Fruit fly (Drosophila melanogaster) whole organism: ENCODE data around the gene Tmc.

Experiments
- CG8478 ChIP-seq: fragments of >200 bp; optimal IDR thresholded peaks from 2 replicates; lab custom pipeline; 2018; ENCODE audit warnings: inconsistent platforms
- Dll ChIP-seq: fragments of >200 bp; optimal IDR thresholded peaks from 2 replicates; lab custom pipeline; 2017
- EcR ChIP-seq, 2 experiments: fragments of >200 bp; optimal IDR thresholded peaks; 2 replicates each; lab custom pipeline; 2017; ENCODE audit warnings: missing biosample characterization in 2 of 2, missing genetic modification characterization in 2 of 2, missing genetic modification reagents in 2 of 2
- pan ChIP-seq: fragments of >200 bp; optimal IDR thresholded peaks from 2 replicates; lab custom pipeline; 2017
- psq ChIP-seq: fragments of >200 bp; optimal IDR thresholded peaks from 2 replicates; lab custom pipeline; 2017
- usp ChIP-seq: fragments of >200 bp; optimal IDR thresholded peaks from 2 replicates; lab custom pipeline; 2017; ENCODE audit warnings: missing biosample characterization, missing genetic modification characterization, mixed read lengths

The Tmc gene

DNA sequence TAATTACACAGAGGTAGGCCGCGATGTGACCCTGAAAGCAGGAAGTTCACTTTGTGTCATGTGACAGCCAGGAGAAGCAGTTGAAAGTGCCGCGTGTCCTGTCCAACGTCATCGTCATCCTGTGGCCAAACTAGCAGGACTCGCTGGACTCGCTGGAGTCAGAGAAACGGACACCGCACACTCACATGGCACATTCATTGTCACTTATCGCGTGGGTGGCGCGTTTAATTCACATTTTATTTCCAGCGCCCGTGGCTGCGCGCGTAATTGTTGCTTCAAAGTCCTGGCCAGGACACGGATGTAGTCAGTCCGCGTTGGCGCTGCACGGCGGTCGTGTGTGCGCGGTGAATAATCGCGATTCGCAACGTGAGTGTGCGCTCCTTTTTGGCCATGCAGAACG, at the start of gene Tmc:
Tmc (plus strand) TSS at position 301 of the 400 bp plus-strand sequence.
- no peak for TF ChIP-seq pan (lab: Kevin White, UChicago)
- TF ChIP-seq Dll (lab: Kevin White, UChicago) = no peak
- no peak for TF ChIP-seq psq (lab: Kevin White, UChicago)
- no peak for TF ChIP-seq EcR (GFP tag; optimal IDR thresholded peaks at IDR 0.05; lab: Kevin White, UChicago)
- TF ChIP-seq usp (GFP tag; lab: Kevin White, UChicago) = no peak
- no peak for TF ChIP-seq CG8478 (lab: Kevin White, UChicago)

DNA sequence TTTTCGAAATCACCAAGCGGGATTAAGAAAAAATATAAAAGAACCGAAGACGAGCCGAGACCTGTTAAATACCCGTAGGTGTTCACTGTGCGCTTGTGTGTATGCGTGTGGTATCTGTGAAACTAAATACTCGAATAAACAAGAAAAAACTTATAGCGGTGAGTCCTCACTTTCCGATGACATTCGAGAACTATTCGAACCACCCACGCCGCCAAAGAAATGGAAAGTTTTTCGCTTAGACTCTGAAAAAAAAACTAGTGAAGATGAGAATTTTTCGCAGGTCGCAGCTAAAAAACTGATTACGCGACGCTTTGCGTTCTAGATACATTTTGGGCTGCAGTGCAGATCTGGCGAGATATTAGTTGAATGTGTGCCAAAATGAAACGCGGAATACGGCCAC, 49.7 kb upstream of the Tmc start:
- TF ChIP-seq pan (lab: Kevin White, UChicago) = no peak
- TF ChIP-seq usp (GFP tag; lab: Kevin White, UChicago) = no peak
- no peak for TF ChIP-seq EcR (GFP tag; optimal IDR thresholded peaks at IDR 0.05; lab: Kevin White, UChicago)
- TF ChIP-seq CG8478 (lab: Kevin White, UChicago) = no peak
- TF ChIP-seq psq (lab: Kevin White, UChicago) = no peak
- no peak for TF ChIP-seq Dll (lab: Kevin White, UChicago)

DNA sequence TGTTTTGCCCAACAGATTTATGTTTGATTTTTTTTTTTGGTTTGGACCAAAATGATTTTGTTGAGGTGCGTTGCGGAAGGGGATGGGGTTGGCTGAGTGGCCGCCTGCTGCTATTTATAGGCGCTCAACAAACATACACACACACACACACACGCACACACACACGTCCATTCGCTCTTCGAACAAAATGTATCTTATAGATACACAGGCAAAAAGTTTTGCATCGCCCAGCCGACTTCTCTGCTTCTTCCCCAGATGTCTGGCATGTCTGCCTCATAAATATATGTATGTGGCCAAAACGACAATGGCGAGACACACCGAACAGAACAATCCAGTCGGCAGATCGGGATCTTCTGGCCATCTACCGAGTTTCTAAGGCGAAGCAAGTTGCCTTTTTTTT, 48.8 kb upstream of the Tmc start:
- TF ChIP-seq psq (lab: Kevin White, UChicago) (no peak), pan (lab: Kevin White, UChicago) (no peak), EcR (GFP tag; optimal IDR thresholded peaks at IDR 0.05; lab: Kevin White, UChicago) (no peak), usp (GFP tag; lab: Kevin White, UChicago) (no peak), CG8478 (lab: Kevin White, UChicago) (no peak), Dll (lab: Kevin White, UChicago) (no peak)

DNA sequence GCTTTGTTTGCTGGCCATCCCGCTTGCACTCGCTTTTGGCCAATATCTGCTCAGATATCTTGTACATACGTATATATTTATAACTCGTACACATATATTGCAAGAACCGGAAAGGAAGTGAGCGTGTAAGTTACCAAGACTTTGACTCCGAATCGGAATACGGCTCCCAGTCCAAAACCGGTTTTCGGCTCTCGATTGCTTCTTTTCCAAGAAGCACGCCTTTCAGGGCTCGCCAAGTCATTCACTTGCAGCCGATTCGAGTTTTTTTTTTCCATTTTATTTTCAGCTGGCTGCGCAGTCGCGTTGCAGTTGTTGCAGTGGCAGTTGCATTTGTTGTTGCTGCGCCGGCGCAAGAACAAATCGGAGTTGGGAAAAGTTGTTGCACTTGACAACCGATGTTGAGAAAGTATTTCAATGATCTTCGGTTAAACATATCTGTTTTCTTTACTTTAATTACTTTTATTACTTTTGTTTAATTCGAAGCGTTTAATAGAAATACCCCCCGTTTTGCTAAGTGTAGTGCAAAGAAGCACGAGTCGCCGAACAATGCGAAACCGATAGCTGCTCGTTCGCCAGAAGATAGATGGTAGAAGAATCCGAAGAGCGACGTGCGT, 47.8 kb upstream of the Tmc start:
- TF ChIP-seq EcR (GFP tag; optimal IDR thresholded peaks at IDR 0.05; lab: Kevin White, UChicago) = peak in 1 of 2 experiments; percentile 52
- TF ChIP-seq CG8478 (lab: Kevin White, UChicago) = no peak
- TF ChIP-seq pan (lab: Kevin White, UChicago) = no peak
- no peak for TF ChIP-seq usp (GFP tag; lab: Kevin White, UChicago)
- no peak for TF ChIP-seq Dll (lab: Kevin White, UChicago)
- no peak for TF ChIP-seq psq (lab: Kevin White, UChicago)

DNA sequence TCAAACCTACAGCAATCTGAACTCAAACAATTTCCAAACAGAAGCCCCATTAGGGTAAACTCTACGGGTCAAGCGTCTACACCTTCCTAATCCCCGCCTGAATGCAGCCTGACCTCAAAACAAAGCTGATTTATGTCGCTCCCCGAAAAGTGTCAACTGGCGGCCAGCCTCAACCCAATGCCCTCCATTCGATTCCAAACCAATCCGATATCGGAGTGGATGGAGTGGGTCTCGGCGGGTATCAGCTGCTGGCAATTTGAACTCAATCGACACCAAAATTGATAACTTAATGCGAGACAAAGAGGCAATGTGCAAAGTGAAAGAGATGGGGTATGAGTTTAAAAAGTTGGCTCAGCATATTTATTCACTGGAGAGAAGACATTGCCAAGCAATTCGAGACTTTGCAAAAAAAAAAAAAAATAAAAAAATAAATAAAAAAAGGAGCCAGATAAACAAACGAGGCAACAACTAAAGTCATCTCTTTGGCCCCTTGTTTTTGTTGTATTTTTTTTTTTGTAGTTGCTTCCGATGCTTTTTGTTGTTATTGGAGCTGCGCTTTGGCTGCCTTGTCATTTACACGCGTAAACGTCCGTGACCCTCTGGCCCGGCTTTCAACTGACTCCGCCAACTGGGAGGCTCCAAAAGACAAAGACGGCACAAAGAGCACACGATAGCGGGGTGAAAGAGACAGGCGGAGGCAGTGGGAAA, 46.5 kb upstream of the Tmc start:
- TF ChIP-seq usp (GFP tag; lab: Kevin White, UChicago) = no peak
- no peak for TF ChIP-seq CG8478 (lab: Kevin White, UChicago)
- TF ChIP-seq pan (lab: Kevin White, UChicago) = no peak

DNA sequence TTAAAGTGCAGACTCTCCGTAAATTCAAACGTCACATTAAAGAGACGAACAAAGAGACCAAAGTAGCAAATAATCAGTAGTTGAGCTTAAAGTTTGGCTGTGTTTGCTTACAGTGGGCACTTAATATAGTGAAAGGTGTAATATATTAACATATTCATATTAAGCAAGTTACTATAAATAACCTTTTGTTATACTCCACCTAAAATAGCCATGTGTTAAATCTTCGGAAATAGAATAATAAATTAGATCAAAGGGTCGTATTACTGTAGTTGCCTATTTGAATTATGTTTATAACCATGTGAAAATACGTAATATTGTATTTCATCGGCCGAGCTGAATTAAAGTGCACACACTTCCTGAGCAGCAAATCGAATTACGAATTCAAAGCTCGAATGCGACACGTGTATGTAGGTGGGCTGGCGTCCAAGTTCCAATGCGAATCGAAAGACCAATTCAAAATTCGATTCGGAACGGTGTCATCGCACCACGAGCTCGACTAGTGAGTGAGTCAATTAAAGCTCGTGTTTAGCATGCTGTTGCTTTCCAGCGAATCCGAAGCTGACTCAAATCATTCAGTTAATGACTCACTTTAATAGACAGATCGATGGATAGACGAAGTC, 45.3 kb upstream of the Tmc start:
- TF ChIP-seq pan (lab: Kevin White, UChicago) (no peak), CG8478 (lab: Kevin White, UChicago) (no peak), EcR (GFP tag; optimal IDR thresholded peaks at IDR 0.05; lab: Kevin White, UChicago) (no peak), psq (lab: Kevin White, UChicago) (no peak), Dll (lab: Kevin White, UChicago) (no peak), usp (GFP tag; lab: Kevin White, UChicago) (no peak)

DNA sequence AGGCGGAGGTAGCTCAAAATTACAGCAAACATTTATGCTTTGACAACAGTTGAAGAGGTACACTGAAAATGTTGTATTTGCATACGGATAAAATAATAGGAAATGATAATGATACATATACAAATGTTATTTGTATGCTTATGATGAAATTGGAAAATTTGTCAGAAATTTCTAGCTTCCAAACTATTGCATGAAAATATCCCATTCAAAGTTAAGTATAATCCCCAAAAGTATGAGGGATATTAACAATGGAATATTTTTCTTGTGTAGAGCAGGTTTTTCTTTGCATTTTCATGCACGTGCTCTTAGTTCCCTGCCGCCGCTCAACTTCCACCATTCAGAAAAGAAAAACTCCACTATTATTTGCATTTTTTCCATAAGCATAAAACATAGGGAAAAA, 42.6 kb upstream of the Tmc start:
- TF ChIP-seq Dll (lab: Kevin White, UChicago) (no peak), EcR (GFP tag; optimal IDR thresholded peaks at IDR 0.05; lab: Kevin White, UChicago) (no peak), psq (lab: Kevin White, UChicago) (no peak)

DNA sequence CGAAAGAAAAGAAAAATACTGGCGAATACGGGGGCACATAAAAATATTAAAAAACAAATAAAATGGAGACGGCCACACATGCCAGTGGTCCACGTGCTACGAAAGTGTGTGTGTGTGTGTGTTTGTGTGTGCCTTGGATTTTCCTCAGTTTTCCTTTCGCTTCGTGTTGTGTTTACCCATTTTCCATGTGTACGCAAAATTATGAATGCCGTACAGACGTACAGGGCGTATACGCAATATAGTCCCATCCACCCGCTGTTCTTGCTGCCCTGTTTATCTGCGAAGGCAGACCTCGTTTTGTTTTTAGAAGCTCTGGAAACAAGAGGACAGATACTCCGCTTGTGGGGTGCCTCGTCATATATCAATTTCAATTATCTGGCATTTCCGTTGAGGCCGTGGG, 40.9 kb upstream of the Tmc start:
- TF ChIP-seq pan (lab: Kevin White, UChicago) = no peak
- TF ChIP-seq EcR (GFP tag; optimal IDR thresholded peaks at IDR 0.05; lab: Kevin White, UChicago) = no peak
- no peak for TF ChIP-seq CG8478 (lab: Kevin White, UChicago)
- no peak for TF ChIP-seq usp (GFP tag; lab: Kevin White, UChicago)
- TF ChIP-seq psq (lab: Kevin White, UChicago) = no peak
- TF ChIP-seq Dll (lab: Kevin White, UChicago) = no peak

DNA sequence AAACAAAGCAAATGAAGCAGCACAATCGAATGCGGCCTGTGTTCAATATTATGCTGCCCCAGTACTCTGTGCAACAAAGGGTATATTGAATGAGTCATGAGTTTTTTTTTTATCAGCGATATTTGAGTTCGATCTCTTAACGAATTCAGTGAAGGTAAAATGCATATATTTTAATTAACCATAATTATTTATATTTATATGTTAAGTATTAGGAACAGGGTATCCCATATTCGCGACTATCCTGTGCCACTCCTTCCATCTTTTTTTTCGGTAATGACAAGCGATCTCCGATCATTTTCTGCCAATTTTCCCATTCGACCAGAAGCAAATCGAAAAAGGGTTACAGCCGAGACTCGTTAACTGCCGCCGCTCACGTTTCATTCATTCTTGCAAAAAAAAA, 38.5 kb upstream of the Tmc start:
- TF ChIP-seq pan (lab: Kevin White, UChicago) (no peak), Dll (lab: Kevin White, UChicago) (no peak), CG8478 (lab: Kevin White, UChicago) (no peak), psq (lab: Kevin White, UChicago) (no peak), usp (GFP tag; lab: Kevin White, UChicago) (no peak), EcR (GFP tag; optimal IDR thresholded peaks at IDR 0.05; lab: Kevin White, UChicago) (no peak)

DNA sequence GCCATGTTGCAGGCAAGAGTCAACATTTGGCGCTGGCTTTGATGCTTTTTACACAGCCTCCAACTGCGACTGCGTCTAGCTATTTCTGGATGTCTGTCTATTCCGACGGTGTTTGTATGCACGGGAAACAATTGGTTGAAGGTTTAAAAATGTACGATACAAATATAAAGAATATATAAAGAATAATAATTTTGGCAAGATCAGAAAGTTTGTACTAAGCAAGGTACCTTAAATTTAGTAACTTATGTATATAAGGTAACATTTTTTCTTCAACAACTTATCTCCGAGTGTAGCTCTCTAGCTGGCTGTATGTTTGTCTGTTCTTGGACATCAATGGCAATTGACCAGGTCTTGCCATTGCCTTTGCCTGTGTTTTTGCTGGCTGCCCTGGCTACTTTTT, 30.7 kb upstream of the Tmc start:
- TF ChIP-seq Dll (lab: Kevin White, UChicago) = no peak
- no peak for TF ChIP-seq CG8478 (lab: Kevin White, UChicago)
- TF ChIP-seq EcR (GFP tag; optimal IDR thresholded peaks at IDR 0.05; lab: Kevin White, UChicago) = no peak
- no peak for TF ChIP-seq usp (GFP tag; lab: Kevin White, UChicago)
- TF ChIP-seq pan (lab: Kevin White, UChicago) = no peak
- no peak for TF ChIP-seq psq (lab: Kevin White, UChicago)

DNA sequence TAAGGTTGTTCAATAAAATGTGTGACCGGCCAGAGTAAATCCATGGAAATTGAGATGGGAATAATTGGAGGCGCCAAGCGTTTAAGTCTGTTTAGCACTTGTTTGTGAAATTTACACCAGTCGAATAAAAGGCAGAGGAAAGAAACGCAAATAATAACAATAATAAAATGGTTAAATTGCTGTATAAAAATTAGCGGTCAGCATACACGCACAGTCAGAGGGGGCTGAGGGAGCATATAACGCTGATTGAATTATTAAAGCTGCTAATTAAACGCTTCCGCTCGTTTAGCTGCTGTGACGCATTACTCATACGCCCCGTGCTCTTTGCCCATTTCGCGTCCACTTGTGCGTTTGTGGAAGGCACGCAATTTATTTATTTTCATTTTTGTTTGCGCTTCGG, 29.8 kb upstream of the Tmc start:
- TF ChIP-seq pan (lab: Kevin White, UChicago) (no peak), Dll (lab: Kevin White, UChicago) (no peak), EcR (GFP tag; optimal IDR thresholded peaks at IDR 0.05; lab: Kevin White, UChicago) (no peak), usp (GFP tag; lab: Kevin White, UChicago) (no peak), psq (lab: Kevin White, UChicago) (no peak), CG8478 (lab: Kevin White, UChicago) (no peak)
